Worm (Caenorhabditis elegans) whole organism, young adult: ENCODE data around the gene M151.3.

Source experiments
- B0261.1 ChIP-seq: sonication (generic microtip); optimal IDR thresholded peaks from 2 replicates; lab custom pipeline; 2016; ENCODE audit warnings: mild to moderate bottlenecking, missing genetic modification characterization, moderate library complexity, missing compliant biosample characterization
- F10E7.11 ChIP-seq: sonication (generic microtip); optimal IDR thresholded peaks from 2 replicates; lab custom pipeline; 2017; ENCODE audit warnings: mild to moderate bottlenecking, missing genetic modification characterization, moderate library complexity, missing compliant biosample characterization
- F57A8.1 ChIP-seq: fragments of 200-800 bp; sonication (Bioruptor generic); optimal IDR thresholded peaks from 2 replicates; lab custom pipeline; 2018; ENCODE audit warnings: mild to moderate bottlenecking, missing genetic modification characterization, moderate library complexity, missing compliant biosample characterization
- K11D2.4 ChIP-seq: fragments of 200-800 bp; sonication (Bioruptor generic); IDR thresholded peaks from 2 replicates; pipeline ENCODE4 v1.3.6; 2022; ENCODE audit warnings: missing genetic modification reagents, missing genetic modification characterization, missing compliant biosample characterization
- Y67H2A.10 ChIP-seq: fragments of 200-800 bp; sonication (Bioruptor generic); conservative IDR thresholded peaks from 2 replicates; pipeline ENCODE4 v1.3.6; 2022; ENCODE audit warnings: missing genetic modification reagents, missing genetic modification characterization, missing compliant biosample characterization
- akir-1 ChIP-seq: fragments of 200-800 bp; sonication (Bioruptor generic); optimal IDR thresholded peaks from 2 replicates; lab custom pipeline; 2018; ENCODE audit warnings: mild to moderate bottlenecking, missing genetic modification characterization, moderate library complexity, missing compliant biosample characterization
- attf-3 ChIP-seq: fragments of 200-800 bp; sonication (Bioruptor generic); conservative IDR thresholded peaks from 2 replicates; pipeline ENCODE4 v1.3.6; 2022; ENCODE audit warnings: missing genetic modification reagents, missing genetic modification characterization, missing compliant biosample characterization
- attf-6 ChIP-seq: fragments of 200-800 bp; sonication (Bioruptor generic); IDR thresholded peaks from 2 replicates; pipeline ENCODE4 v1.3.6; 2022; ENCODE audit warnings: missing genetic modification reagents, missing genetic modification characterization, missing compliant biosample characterization
- bed-1 ChIP-seq: fragments of 200-800 bp; sonication (Bioruptor generic); IDR thresholded peaks from 2 replicates; pipeline ENCODE4 v1.3.6; 2022; ENCODE audit warnings: missing genetic modification reagents, missing genetic modification characterization, missing compliant biosample characterization
- bed-2 ChIP-seq: fragments of 200-800 bp; sonication (Bioruptor generic); IDR thresholded peaks from 2 replicates; pipeline ENCODE4 v1.3.6; 2022; ENCODE audit warnings: missing genetic modification reagents, missing genetic modification characterization, missing compliant biosample characterization
- cebp-1 ChIP-seq, 2 experiments: fragments of 200-800 bp in 1 of 2; sonication (Bioruptor generic) in 1 of 2; sonication (generic microtip) in 1 of 2; IDR thresholded peaks in 1 of 2; optimal IDR thresholded peaks in 1 of 2; 2 replicates each; pipeline versions ENCODE4 v1.3.6 to Lab custom; 2017 to 2022; ENCODE audit warnings: missing compliant biosample characterization in 2 of 2, missing genetic modification characterization in 2 of 2, mild to moderate bottlenecking in 1 of 2, missing genetic modification reagents in 1 of 2, moderate library complexity in 1 of 2
- cebp-2 ChIP-seq: fragments of 200-800 bp; sonication (Bioruptor generic); IDR thresholded peaks from 2 replicates; pipeline ENCODE4 v1.3.6; 2022; ENCODE audit warnings: missing genetic modification characterization, missing compliant biosample characterization
- ceh-27 ChIP-seq: fragments of 200-800 bp; sonication (Bioruptor generic); optimal IDR thresholded peaks from 2 replicates; lab custom pipeline; 2018; ENCODE audit warnings: mild to moderate bottlenecking, missing genetic modification characterization, moderate library complexity, missing compliant biosample characterization
- die-1 ChIP-seq: sonication (generic microtip); optimal IDR thresholded peaks from 2 replicates; lab custom pipeline; 2016; ENCODE audit warnings: missing genotype, mild to moderate bottlenecking, missing genetic modification characterization, missing compliant biosample characterization
- efl-1 ChIP-seq: fragments of 150-350 bp; optimal IDR thresholded peaks from 2 replicates; lab custom pipeline; 2014; ENCODE audit warnings: missing biosample characterization, missing genetic modification reagents, missing genetic modification characterization
- fkh-3 ChIP-seq: sonication (generic microtip); optimal IDR thresholded peaks from 2 replicates; lab custom pipeline; 2016; ENCODE audit warnings: mild to moderate bottlenecking, missing genetic modification characterization, missing compliant biosample characterization
- him-1 ChIP-seq: sonication (generic microtip); optimal IDR thresholded peaks from 2 replicates; lab custom pipeline; 2016; ENCODE audit warnings: missing genotype, missing genetic modification reagents, missing genetic modification characterization, missing compliant biosample characterization
- hmg-1.2 ChIP-seq: fragments of 200-800 bp; sonication (Bioruptor generic); IDR thresholded peaks from 2 replicates; pipeline ENCODE4 v1.3.6; 2022; ENCODE audit warnings: missing genetic modification reagents, missing genetic modification characterization, missing compliant biosample characterization
- hmg-20 ChIP-seq: fragments of 200-800 bp; sonication (Bioruptor generic); IDR thresholded peaks from 2 replicates; pipeline ENCODE4 v1.3.6; 2022; ENCODE audit warnings: missing genetic modification reagents, missing genetic modification characterization, missing compliant biosample characterization
- lag-1 ChIP-seq: fragments of 200-800 bp; sonication (Bioruptor generic); IDR thresholded peaks from 2 replicates; pipeline ENCODE4 v1.3.6; 2022; ENCODE audit warnings: missing genetic modification reagents, missing genetic modification characterization, missing compliant biosample characterization
- lsy-27 ChIP-seq: sonication (generic microtip); optimal IDR thresholded peaks from 2 replicates; lab custom pipeline; 2017; ENCODE audit warnings: missing genetic modification characterization, mild to moderate bottlenecking, missing compliant biosample characterization, antibody characterized with exemption, missing genotype, borderline replicate concordance; ENCODE audit not compliant: insufficient read depth
- madf-10 ChIP-seq: sonication (generic microtip); optimal IDR thresholded peaks from 2 replicates; lab custom pipeline; 2016; ENCODE audit warnings: mild to moderate bottlenecking, missing genetic modification characterization, missing compliant biosample characterization
- madf-3 ChIP-seq: fragments of 200-800 bp; sonication (Bioruptor generic); IDR thresholded peaks from 2 replicates; pipeline ENCODE4 v1.3.6; 2022; ENCODE audit warnings: missing genetic modification reagents, missing genetic modification characterization, missing compliant biosample characterization
- madf-6 ChIP-seq: fragments of 200-800 bp; sonication (Bioruptor generic); IDR thresholded peaks from 2 replicates; pipeline ENCODE4 v1.3.6; 2022; ENCODE audit warnings: missing genetic modification reagents, missing genetic modification characterization, missing compliant biosample characterization
- mel-28 ChIP-seq: sonication (generic microtip); optimal IDR thresholded peaks from 2 replicates; lab custom pipeline; 2016; ENCODE audit warnings: borderline replicate concordance, mild to moderate bottlenecking, missing genetic modification characterization, missing compliant biosample characterization
- nfya-2 ChIP-seq: fragments of 200-800 bp; sonication (Bioruptor generic); IDR thresholded peaks from 2 replicates; pipeline ENCODE4 v1.3.6; 2022; ENCODE audit warnings: missing genetic modification reagents, missing genetic modification characterization, missing compliant biosample characterization
- nfyb-1 ChIP-seq: fragments of 200-800 bp; sonication (Bioruptor generic); IDR thresholded peaks from 2 replicates; pipeline ENCODE4 v1.3.6; 2022; ENCODE audit warnings: missing genetic modification reagents, missing genetic modification characterization, missing compliant biosample characterization
- nhr-120 ChIP-seq: fragments of 200-800 bp; sonication (Bioruptor generic); IDR thresholded peaks from 2 replicates; pipeline ENCODE4 v1.3.6; 2022; ENCODE audit warnings: missing genetic modification characterization, missing compliant biosample characterization
- nhr-179 ChIP-seq: sonication (generic microtip); optimal IDR thresholded peaks from 2 replicates; lab custom pipeline; 2016; ENCODE audit warnings: mild to moderate bottlenecking, missing genetic modification characterization, missing compliant biosample characterization
- nhr-80 ChIP-seq: sonication (generic microtip); optimal IDR thresholded peaks from 2 replicates; lab custom pipeline; 2016; ENCODE audit warnings: missing genetic modification characterization, missing compliant biosample characterization
- pbrm-1 ChIP-seq: fragments of 200-800 bp; sonication (Bioruptor generic); IDR thresholded peaks from 2 replicates; pipeline ENCODE4 v1.3.6; 2022; ENCODE audit warnings: missing genetic modification reagents, missing genetic modification characterization, missing compliant biosample characterization
- repo-1 ChIP-seq: sonication (generic microtip); optimal IDR thresholded peaks from 2 replicates; lab custom pipeline; 2017; ENCODE audit warnings: mild to moderate bottlenecking, missing genetic modification characterization, missing compliant biosample characterization
- rpc-1 ChIP-seq, 2 experiments: fragments of 150-350 bp in 1 of 2; sonication (generic microtip) in 1 of 2; optimal IDR thresholded peaks; 2 replicates each; lab custom pipeline; 2014 to 2018; ENCODE audit warnings: missing biosample characterization in 1 of 2, missing genetic modification characterization in 1 of 2, missing genetic modification reagents in 1 of 2, missing genotype in 1 of 2
- sdz-38 ChIP-seq: sonication (generic microtip); optimal IDR thresholded peaks from 2 replicates; lab custom pipeline; 2016; ENCODE audit warnings: missing genotype, missing genetic modification characterization, missing compliant biosample characterization
- tbx-9 ChIP-seq: sonication (generic microtip); optimal IDR thresholded peaks from 2 replicates; lab custom pipeline; 2016; ENCODE audit warnings: borderline replicate concordance, missing genetic modification characterization, inconsistent platforms, missing compliant biosample characterization
- unc-62 ChIP-seq: fragments of 150-350 bp; optimal IDR thresholded peaks from 2 replicates; lab custom pipeline; 2014; ENCODE audit warnings: missing biosample characterization, missing genetic modification reagents, missing genetic modification characterization
- xnd-1 ChIP-seq: sonication (generic microtip); optimal IDR thresholded peaks from 2 replicates; lab custom pipeline; 2016; ENCODE audit warnings: missing genotype, missing genetic modification reagents, missing genetic modification characterization, missing compliant biosample characterization
- zfh-2 ChIP-seq: fragments of 200-800 bp; sonication (Bioruptor generic); conservative IDR thresholded peaks from 2 replicates; pipeline ENCODE4 v1.3.6; 2022; ENCODE audit warnings: missing genetic modification reagents, missing genetic modification characterization, missing compliant biosample characterization
- ztf-22 ChIP-seq: fragments of 200-800 bp; sonication (Bioruptor generic); optimal IDR thresholded peaks from 2 replicates; lab custom pipeline; 2018; ENCODE audit warnings: mild to moderate bottlenecking, missing genetic modification characterization, moderate library complexity, missing compliant biosample characterization

M151.3 gene

ce11 chrII:3583402-3583801 is 43.6 kb upstream of the M151.3 start, which contains the start of gene srh-60 (continued):
- TF ChIP-seq Y67H2A.10 (no peak), attf-3 (GFP tag; lab: Robert Waterston, UW) (no peak), F57A8.1 (GFP tag; lab: Kevin White, UChicago) (no peak)

ce11 chrII:3595339-3595738 is 31.6 kb upstream of the M151.3 start, which contains the start of gene Y49F6A.12:
Y49F6A.12 (plus strand) TSS chrII:3595639.
- TF ChIP-seq madf-10 (tag; lab: Kevin White, UChicago) (no peak), F10E7.11 (tag; lab: Kevin White, UChicago) (no peak), die-1 (tag; lab: Kevin White, UChicago) (no peak), ceh-27 (no peak), lag-1 (GFP tag; lab: Robert Waterston, UW) (no peak), ztf-22 (no peak), madf-3 (GFP tag; lab: Robert Waterston, UW) (no peak), nhr-80 (no peak), madf-6 (GFP tag; lab: Robert Waterston, UW) (no peak), K11D2.4 (no peak), nfya-2 (GFP tag; lab: Robert Waterston, UW) (no peak), unc-62 (GFP tag; lab: Kevin White, UChicago) (no peak), bed-1 (GFP tag; lab: Robert Waterston, UW) (no peak)

- TF ChIP-seq attf-6 (no peak), akir-1 (GFP tag; lab: Kevin White, UChicago) (no peak), tbx-9 (no peak), nhr-179 (no peak), him-1 (no peak), hmg-1.2 (GFP tag; lab: Robert Waterston, UW) (no peak), hmg-20 (GFP tag; lab: Robert Waterston, UW) (no peak), xnd-1 (tag; lab: Kevin White, UChicago) (no peak), fkh-3 (tag; lab: Kevin White, UChicago) (no peak)
Measured at ce11 chrII:3598721-3599120, 28.3 kb upstream of the M151.3 start, which contains the start of gene Y49F6A.11. Y49F6A.11 (minus strand) TSS chrII:3598821.

ce11 chrII:3604578-3604977 is 22.4 kb upstream of the M151.3 start:
- TF ChIP-seq zfh-2 (GFP tag; lab: Robert Waterston, UW) (peak; percentile 71; the same call in 1 of the 2 replicates), cebp-2 (GFP tag; lab: Robert Waterston, UW) (no peak)

- TF ChIP-seq nhr-120 (GFP tag; lab: Robert Waterston, UW) (no peak), repo-1 (no peak), cebp-2 (GFP tag; lab: Robert Waterston, UW) (no peak), hmg-1.2 (GFP tag; lab: Robert Waterston, UW) (no peak), bed-2 (no peak), efl-1 (GFP tag; lab: Kevin White, UChicago) (peak; percentile 15), sdz-38 (no peak)
Measured at ce11 chrII:3609764-3610163, 17.2 kb upstream of the M151.3 start, which contains the start of gene Y49F6A.5. Y49F6A.5 (minus strand) TSS chrII:3609864.

ce11 chrII:3616615-3617014 is 10.4 kb upstream of the M151.3 start:
- no peak for TF ChIP-seq B0261.1 (tag; lab: Kevin White, UChicago)
- TF ChIP-seq rpc-1 (optimal IDR thresholded peaks at IDR 0.05; lab: Kevin White, UChicago): no peak
- TF ChIP-seq rpc-1 (tag; optimal IDR thresholded peaks at IDR 0.05; lab: Kevin White, UChicago): no peak
- no peak for TF ChIP-seq cebp-1 (GFP tag; IDR thresholded peaks at IDR 0.05; lab: Robert Waterston, UW)
- TF ChIP-seq cebp-1 (tag; optimal IDR thresholded peaks at IDR 0.05; lab: Kevin White, UChicago): no peak
- TF ChIP-seq pbrm-1 (GFP tag; lab: Robert Waterston, UW): no peak
- no peak for TF ChIP-seq mel-28 (tag; lab: Kevin White, UChicago)
- no peak for TF ChIP-seq lsy-27 (tag; lab: Kevin White, UChicago)
- TF ChIP-seq nfyb-1 (GFP tag; lab: Robert Waterston, UW): peak; percentile 78
